Fruit fly (Drosophila melanogaster): ENCODE results near the gene kar.

The kar gene

DNA sequence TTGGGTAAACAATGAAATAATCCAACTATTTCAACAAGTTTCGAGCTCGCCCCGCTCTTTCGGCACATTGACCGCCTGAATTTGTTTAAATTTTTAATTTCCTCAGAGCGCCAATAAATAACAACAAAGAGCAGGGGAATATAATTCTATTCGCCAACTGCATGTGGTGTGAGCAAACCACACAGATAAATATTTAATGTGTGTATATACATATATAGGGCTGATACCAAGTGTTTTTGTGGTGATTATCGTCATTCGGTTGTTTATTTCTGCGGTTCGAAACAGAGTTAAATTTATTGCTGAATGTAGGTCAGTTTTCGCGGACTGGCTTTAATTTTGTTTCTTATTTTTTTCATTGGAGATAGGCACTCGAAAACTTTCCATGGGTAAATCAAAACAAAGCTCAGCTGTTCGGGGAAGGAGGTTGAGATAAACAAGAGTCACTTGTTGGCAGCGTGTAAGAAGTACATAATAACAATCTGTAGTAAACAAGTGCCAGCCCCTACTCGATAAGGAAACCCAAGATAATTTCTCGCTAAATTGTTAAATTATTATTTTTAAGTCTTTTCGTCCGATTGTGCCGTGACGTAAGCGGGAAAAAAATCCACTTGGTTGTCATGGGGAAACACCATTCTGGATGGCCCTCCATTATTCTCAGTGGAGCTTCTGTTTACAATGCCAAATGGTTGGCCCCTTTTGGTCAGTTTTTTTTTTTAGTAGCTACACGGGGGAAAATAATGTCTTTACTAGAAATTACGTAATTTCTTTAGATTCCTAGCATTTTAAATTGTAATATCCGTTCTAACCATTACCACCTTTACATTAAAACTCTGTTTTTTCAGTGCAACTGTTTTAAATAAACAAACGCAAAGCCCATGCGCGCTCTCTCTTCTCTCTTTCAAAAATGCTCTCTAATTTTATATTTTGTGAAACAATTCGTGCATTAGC, 28.7 kb upstream of the kar start (continued):
- peak; percentile 81 for TF ChIP-seq CG18599 (GFP tag; optimal IDR thresholded peaks at IDR 0.05)
- peak; percentile 52 for TF ChIP-seq Blimp-1 (GFP tag; optimal IDR thresholded peaks at IDR 0.05)
- TF ChIP-seq br (optimal IDR thresholded peaks at IDR 0.05), result no peak
- TF ChIP-seq CG15269 (tag; optimal IDR thresholded peaks at IDR 0.05), result peak; percentile 67
- no peak for TF ChIP-seq Abd-B (GFP tag; optimal IDR thresholded peaks at IDR 0.05)
- peak; percentile 57 for TF ChIP-seq CG4424 (GFP tag; optimal IDR thresholded peaks at IDR 0.05)
- TF ChIP-seq mld (GFP tag; IDR thresholded peaks at IDR 0.05; ENCODE audit: partially characterized antibody), result no peak
- TF ChIP-seq CG31388 (GFP tag; optimal IDR thresholded peaks at IDR 0.05), result no peak
- TF ChIP-seq CG7987 (GFP tag; optimal IDR thresholded peaks at IDR 0.05), result peak; percentile 79
- TF ChIP-seq nerfin-2 (GFP tag; IDR thresholded peaks at IDR 0.05; ENCODE audit: partially characterized antibody), result no peak
- no peak for TF ChIP-seq gfzf (GFP tag; optimal IDR thresholded peaks at IDR 0.05)
- no peak for TF ChIP-seq ham (GFP tag; IDR thresholded peaks at IDR 0.05)
- no peak for TF ChIP-seq CG3838 (GFP tag; optimal IDR thresholded peaks at IDR 0.05)
- TF ChIP-seq CG7271 (tag; optimal IDR thresholded peaks at IDR 0.05), result no peak
- peak; percentile 76 for TF ChIP-seq dysf (GFP tag; IDR thresholded peaks at IDR 0.05)
- peak; percentile 26 for TF ChIP-seq HHEX (GFP tag; optimal IDR thresholded peaks at IDR 0.05)
- no peak for TF ChIP-seq CG15479 (GFP tag; optimal IDR thresholded peaks at IDR 0.05)
- TF ChIP-seq CG15073 (GFP tag; optimal IDR thresholded peaks at IDR 0.05), result no peak
- TF ChIP-seq Lim3 (GFP tag; IDR thresholded peaks at IDR 0.05), result no peak
- no peak for TF ChIP-seq CG7928 (GFP tag; optimal IDR thresholded peaks at IDR 0.05)
- TF ChIP-seq CG34376 (GFP tag; optimal IDR thresholded peaks at IDR 0.05), result peak; percentile 64
- 0 out of 2 replicates have a peak, but pooled peaks have one; percentile 29 for TF ChIP-seq CG32767 (GFP tag; IDR thresholded peaks at IDR 0.05)
- no peak for TF ChIP-seq ftz-f1 (GFP tag; optimal IDR thresholded peaks at IDR 0.05)
- no peak for TF ChIP-seq aop (GFP tag; IDR thresholded peaks at IDR 0.05)
- peak; percentile 62 for TF ChIP-seq sob (GFP tag; IDR thresholded peaks at IDR 0.05)
- TF ChIP-seq E2f1 (GFP tag; IDR thresholded peaks at IDR 0.05), result peak; percentile 54; the same call in 1 of the 2 replicates
- TF ChIP-seq CG9932 (GFP tag; IDR thresholded peaks at IDR 0.05), result peak; percentile 64
- no peak for TF ChIP-seq CG10431 (GFP tag; optimal IDR thresholded peaks at IDR 0.05)
- TF ChIP-seq gem (tag; optimal IDR thresholded peaks at IDR 0.05), result peak; percentile 68
- TF ChIP-seq CoRest (tag; optimal IDR thresholded peaks at IDR 0.05), result peak; percentile 49
- no peak for TF ChIP-seq cad (GFP tag; optimal IDR thresholded peaks at IDR 0.05)
- TF ChIP-seq sug (tag; optimal IDR thresholded peaks at IDR 0.05), result no peak
- TF ChIP-seq CG11723 (GFP tag; optimal IDR thresholded peaks at IDR 0.05), result peak; percentile 13
- no peak for TF ChIP-seq D (optimal IDR thresholded peaks at IDR 0.05)
- TF ChIP-seq D (GFP tag; optimal IDR thresholded peaks at IDR 0.05), result no peak
- TF ChIP-seq pzg (GFP tag; optimal IDR thresholded peaks at IDR 0.05), result no peak
- peak; percentile 49 for TF ChIP-seq PHDP (tag; optimal IDR thresholded peaks at IDR 0.05)
- TF ChIP-seq CG31441 (GFP tag; IDR thresholded peaks at IDR 0.05), result peak; percentile 53
- TF ChIP-seq Vsx1 (GFP tag; optimal IDR thresholded peaks at IDR 0.05), result no peak
- no peak for TF ChIP-seq CG2202 (tag; optimal IDR thresholded peaks at IDR 0.05)
- no peak for TF ChIP-seq CG8924 (tag; optimal IDR thresholded peaks at IDR 0.05)
- TF ChIP-seq az2 (GFP tag; optimal IDR thresholded peaks at IDR 0.05), result peak; percentile 20
- peak; percentile 70 for TF ChIP-seq dmrt99B (tag; optimal IDR thresholded peaks at IDR 0.05)
- TF ChIP-seq NC2α (GFP tag; optimal IDR thresholded peaks at IDR 0.05), result peak; percentile 41
- TF ChIP-seq pan (optimal IDR thresholded peaks at IDR 0.05), result no peak
- TF ChIP-seq pan (GFP tag; optimal IDR thresholded peaks at IDR 0.05 in 1 of 2, IDR thresholded peaks at IDR 0.05 in 1 of 2), result peak in 1 of 2 experiments; percentile 59
- TF ChIP-seq CG1233 (GFP tag; optimal IDR thresholded peaks at IDR 0.05), result peak; percentile 47
- TF ChIP-seq ttk (GFP tag; IDR thresholded peaks at IDR 0.05), result peak; percentile 53; the same call in 1 of the 2 replicates
- no peak; the same call in 2 of the 3 replicates for TF ChIP-seq CG7357 (GFP tag; IDR thresholded peaks at IDR 0.05)
